Fruit fly (Drosophila melanogaster) whole organism, adult: Measurements from ENCODE around the gene Prestin.

Experiments
- CG5204 ChIP-seq: fragments of 200-800 bp; sonication (Bioruptor generic); optimal IDR thresholded peaks from 2 replicates; lab custom pipeline; 2016; ENCODE audit warnings: missing biosample characterization, missing genetic modification characterization
- CG7045 ChIP-seq: fragments of 200-800 bp; sonication (Bioruptor generic); optimal IDR thresholded peaks from 2 replicates; lab custom pipeline; 2017; ENCODE audit warnings: missing biosample characterization, mild to moderate bottlenecking, missing genetic modification characterization
- Crg-1 ChIP-seq: fragments of 200-800 bp; sonication (Bioruptor generic); optimal IDR thresholded peaks from 2 replicates; lab custom pipeline; 2016; ENCODE audit warnings: missing biosample characterization, missing genetic modification characterization
- Hr96 ChIP-seq: fragments of 200-800 bp; sonication (Bioruptor generic); optimal IDR thresholded peaks from 2 replicates; lab custom pipeline; 2016; ENCODE audit warnings: missing biosample characterization, missing genetic modification characterization
- Mnt ChIP-seq: fragments of 200-800 bp; sonication (Bioruptor generic); optimal IDR thresholded peaks from 2 replicates; lab custom pipeline; 2016; ENCODE audit warnings: missing biosample characterization, mild to moderate bottlenecking, missing genetic modification characterization
- cnc ChIP-seq, 2 experiments: fragments of >200 bp; optimal IDR thresholded peaks; 2 replicates each; lab custom pipeline; 2017
- kay ChIP-seq: fragments of 200-800 bp; sonication (Bioruptor generic); peaks from one replicate; lab custom pipeline; 2016; ENCODE audit warnings: missing biosample characterization, missing genetic modification characterization, borderline replicate concordance
- ovo ChIP-seq: fragments of 200-800 bp; sonication (Bioruptor generic); optimal IDR thresholded peaks from 2 replicates; lab custom pipeline; 2016; ENCODE audit warnings: missing biosample characterization, missing genetic modification characterization
- tj ChIP-seq: fragments of 200-800 bp; sonication (Bioruptor generic); optimal IDR thresholded peaks from 3 replicates; lab custom pipeline; 2017; ENCODE audit warnings: missing biosample characterization, mild to moderate bottlenecking, missing genetic modification characterization, moderate library complexity
- toe ChIP-seq: fragments of 200-800 bp; sonication (Bioruptor generic); optimal IDR thresholded peaks from 2 replicates; lab custom pipeline; 2016; ENCODE audit warnings: missing biosample characterization, missing genetic modification characterization

DNA sequence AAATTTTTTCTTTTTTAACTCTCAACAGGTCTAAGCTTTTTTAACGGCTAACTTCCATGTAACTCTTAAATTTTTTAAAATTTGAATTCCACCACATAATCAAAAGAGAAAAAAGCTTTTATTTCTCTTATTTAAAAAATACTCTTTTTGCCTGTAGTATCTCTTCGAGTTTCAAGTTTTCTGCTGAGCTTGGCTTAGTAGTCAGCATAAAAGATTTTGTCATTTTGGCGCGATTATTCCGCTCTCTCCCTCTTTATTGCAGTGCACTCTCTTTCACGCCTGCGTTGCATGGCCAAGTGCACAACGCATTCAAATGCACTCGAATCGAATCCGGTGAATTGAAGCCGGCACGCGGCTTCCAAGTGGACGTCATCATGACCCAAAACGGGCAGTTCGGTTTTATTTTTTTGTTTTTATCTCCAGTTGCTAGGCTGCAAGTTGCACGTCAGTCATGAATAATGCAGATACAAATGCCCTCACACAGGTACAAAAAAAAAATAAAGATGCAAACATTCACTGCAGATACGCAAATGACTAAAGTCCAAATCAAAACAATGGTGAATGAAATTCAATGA is 6.4 kb upstream of the Prestin start:
- TF ChIP-seq Hr96 (GFP tag; lab: Kevin White, UChicago) = no peak
- TF ChIP-seq toe (GFP tag; lab: Kevin White, UChicago) = no peak
- TF ChIP-seq CG7045 (GFP tag; lab: Kevin White, UChicago) = no peak
- no peak for TF ChIP-seq Crg-1 (GFP tag; lab: Kevin White, UChicago)
- no peak for TF ChIP-seq CG5204 (GFP tag; lab: Kevin White, UChicago)
- TF ChIP-seq ovo (GFP tag; lab: Kevin White, UChicago) = no peak
- no peak for TF ChIP-seq Mnt (GFP tag; lab: Kevin White, UChicago)
- peak; percentile 96 for TF ChIP-seq kay
- peak; percentile 100 for TF ChIP-seq tj (GFP tag; lab: Kevin White, UChicago)
- no peak for TF ChIP-seq cnc (optimal IDR thresholded peaks at IDR 0.05; lab: Kevin White, UChicago)
